Worm (Caenorhabditis elegans) whole organism, young adult: ENCODE measurements around the gene tceb-3.

ENCODE experiments used
- Y53G8AR.9 ChIP-seq: fragments of 200-800 bp; sonication (Bioruptor generic); conservative IDR thresholded peaks from 2 replicates; pipeline ENCODE4 v1.3.6; 2022; ENCODE audit warnings: missing genetic modification reagents, missing genetic modification characterization, missing compliant biosample characterization
- ceh-79 ChIP-seq: sonication (generic microtip); optimal IDR thresholded peaks from 2 replicates; lab custom pipeline; 2017; ENCODE audit warnings: mild to moderate bottlenecking, missing genetic modification characterization, missing compliant biosample characterization
- dox-1 ChIP-seq: fragments of 200-800 bp; sonication (Bioruptor generic); IDR thresholded peaks from 2 replicates; pipeline ENCODE4 v1.3.6; 2022; ENCODE audit warnings: missing genetic modification reagents, missing genetic modification characterization, missing compliant biosample characterization
- hmg-20 ChIP-seq: fragments of 200-800 bp; sonication (Bioruptor generic); IDR thresholded peaks from 2 replicates; pipeline ENCODE4 v1.3.6; 2022; ENCODE audit warnings: missing genetic modification reagents, missing genetic modification characterization, missing compliant biosample characterization
- hsf-1 ChIP-seq: fragments of 200-800 bp; sonication (Bioruptor generic); IDR thresholded peaks from 2 replicates; pipeline ENCODE4 v1.3.6; 2022; ENCODE audit warnings: missing genetic modification reagents, missing genetic modification characterization, missing compliant biosample characterization
- let-526 ChIP-seq: fragments of 200-800 bp; sonication (Bioruptor generic); IDR thresholded peaks from 2 replicates; pipeline ENCODE4 v1.3.6; 2022; ENCODE audit warnings: missing genetic modification reagents, missing genetic modification characterization, missing compliant biosample characterization
- lsl-1 ChIP-seq: fragments of 200-800 bp; sonication (Bioruptor generic); optimal IDR thresholded peaks from 2 replicates; lab custom pipeline; 2018; ENCODE audit warnings: mild to moderate bottlenecking, missing genetic modification characterization, moderate library complexity, missing compliant biosample characterization
- nhr-179 ChIP-seq: sonication (generic microtip); optimal IDR thresholded peaks from 2 replicates; lab custom pipeline; 2016; ENCODE audit warnings: mild to moderate bottlenecking, missing genetic modification characterization, missing compliant biosample characterization
- nhr-27 ChIP-seq: fragments of 200-800 bp; sonication (Bioruptor generic); optimal IDR thresholded peaks from 2 replicates; lab custom pipeline; 2018; ENCODE audit warnings: mild to moderate bottlenecking, missing genetic modification characterization, moderate library complexity, missing compliant biosample characterization
- nhr-90 ChIP-seq: sonication (generic microtip); optimal IDR thresholded peaks from 2 replicates; lab custom pipeline; 2016; ENCODE audit warnings: missing genotype, mild to moderate bottlenecking, missing genetic modification characterization, missing compliant biosample characterization
- pha-4 ChIP-seq: fragments of 150-350 bp; sonication (generic microtip); optimal IDR thresholded peaks from 2 replicates; lab custom pipeline; 2014; ENCODE audit warnings: missing biosample characterization, missing genetic modification reagents, missing genetic modification characterization
- snpc-4 ChIP-seq, 5 experiments: fragments of 150-350 bp in 1 of 5; sonication (generic microtip) in 4 of 5; optimal IDR thresholded peaks; 2 replicates each; lab custom pipeline; 2014 to 2018; ENCODE audit warnings: missing genetic modification characterization in 5 of 5, missing biosample characterization in 3 of 5, antibody characterized with exemption in 2 of 5, mild to moderate bottlenecking in 2 of 5, missing compliant biosample characterization in 2 of 5, missing genotype in 2 of 5, moderate library complexity in 2 of 5, missing genetic modification reagents in 1 of 5
- zim-3 ChIP-seq: sonication (generic microtip); optimal IDR thresholded peaks from 2 replicates; lab custom pipeline; 2017; ENCODE audit warnings: mild to moderate bottlenecking, missing genetic modification characterization, moderate library complexity, missing compliant biosample characterization
- ztf-25 ChIP-seq: fragments of 200-800 bp; sonication (Bioruptor generic); IDR thresholded peaks from 2 replicates; pipeline ENCODE4 v1.3.6; 2022; ENCODE audit warnings: missing genetic modification reagents, missing genetic modification characterization, missing compliant biosample characterization

ce11 chrII:10933948-10934722 is 13.1 kb downstream of the tceb-3 start:
- TF ChIP-seq Y53G8AR.9 (GFP tag; lab: Robert Waterston, UW) (peak; percentile 68), snpc-4 (GFP tag; optimal IDR thresholded peaks at IDR 0.05; lab: Kevin White, UChicago) (no peak), snpc-4 (tag; optimal IDR thresholded peaks at IDR 0.05; lab: Kevin White, UChicago) (no peak), hsf-1 (GFP tag; lab: Robert Waterston, UW) (no peak; the same call in none of the 2 replicates), ceh-79 (tag; lab: Kevin White, UChicago) (no peak), hmg-20 (GFP tag; lab: Robert Waterston, UW) (no peak), let-526 (GFP tag; lab: Robert Waterston, UW) (no peak), nhr-90 (tag; lab: Kevin White, UChicago) (no peak), nhr-27 (tag; lab: Kevin White, UChicago) (no peak), zim-3 (tag; lab: Kevin White, UChicago) (no peak), ztf-25 (no peak), lsl-1 (GFP tag; lab: Kevin White, UChicago) (peak; percentile 26), nhr-179 (tag; lab: Kevin White, UChicago) (no peak), dox-1 (GFP tag; lab: Robert Waterston, UW) (no peak; the same call in 1 of the 2 replicates), pha-4 (tag; lab: Kevin White, UChicago) (no peak)
